Worm (Caenorhabditis elegans): ENCODE results near the gene pcrg-1.

Gene pcrg-1

ce11 chrII:7200051-7200599 is at the start of gene pcrg-1:
Gene pcrg-1 (plus strand): TSS chrII:7200549.
- no peak for TF ChIP-seq ztf-11 (tag; optimal IDR thresholded peaks at IDR 0.05)
- peak; percentile 91 for TF ChIP-seq tbx-8 (GFP tag; optimal IDR thresholded peaks at IDR 0.05)
- TF ChIP-seq pha-4 (tag; optimal IDR thresholded peaks at IDR 0.05): peak; percentile 59
- TF ChIP-seq unc-62 (GFP tag; optimal IDR thresholded peaks at IDR 0.05): peak; percentile 21
- TF ChIP-seq elt-3 (tag; optimal IDR thresholded peaks at IDR 0.05): peak; percentile 59
- TF ChIP-seq sptf-1 (tag; optimal IDR thresholded peaks at IDR 0.05): peak; percentile 96
- TF ChIP-seq ceh-43 (GFP tag; optimal IDR thresholded peaks at IDR 0.05): peak; percentile 84
- TF ChIP-seq drap-1 (GFP tag; optimal IDR thresholded peaks at IDR 0.05): peak; percentile 94
- peak; percentile 86 for TF ChIP-seq lin-32 (GFP tag; optimal IDR thresholded peaks at IDR 0.05)
- TF ChIP-seq nhr-28 (tag; optimal IDR thresholded peaks at IDR 0.05): no peak
- TF ChIP-seq nhr-12 (tag; optimal IDR thresholded peaks at IDR 0.05): no peak
- TF ChIP-seq unc-120 (tag; optimal IDR thresholded peaks at IDR 0.05; ENCODE audit: poor library complexity, severe bottlenecking): peak; percentile 79
- peak; percentile 97 for TF ChIP-seq mls-2 (tag; optimal IDR thresholded peaks at IDR 0.05)
- no peak for TF ChIP-seq snpc-4 (tag; optimal IDR thresholded peaks at IDR 0.05)
- TF ChIP-seq cnd-1 (tag; optimal IDR thresholded peaks at IDR 0.05): peak; percentile 95
- TF ChIP-seq elt-1 (tag; optimal IDR thresholded peaks at IDR 0.05; ENCODE audit: borderline replicate concordance, insufficient read depth): peak; percentile 1
- peak; percentile 93 for TF ChIP-seq ham-2 (GFP tag; optimal IDR thresholded peaks at IDR 0.05)
- TF ChIP-seq mep-1 (tag; optimal IDR thresholded peaks at IDR 0.05): peak; percentile 73
- TF ChIP-seq flh-1 (GFP tag; optimal IDR thresholded peaks at IDR 0.05): peak; percentile 82
- TF ChIP-seq M03D4.4 (tag; optimal IDR thresholded peaks at IDR 0.05): peak; percentile 92
- TF ChIP-seq nhr-237 (tag; optimal IDR thresholded peaks at IDR 0.05): no peak
- peak; percentile 77 for TF ChIP-seq lin-13 (tag; optimal IDR thresholded peaks at IDR 0.05)
- peak; percentile 27 for TF ChIP-seq lsy-2 (tag; optimal IDR thresholded peaks at IDR 0.05)
- peak; percentile 25 for TF ChIP-seq unc-39 (tag; optimal IDR thresholded peaks at IDR 0.05)
- TF ChIP-seq hlh-1 (tag; optimal IDR thresholded peaks at IDR 0.05): peak; percentile 63
- TF ChIP-seq sem-2 (GFP tag; optimal IDR thresholded peaks at IDR 0.05): peak; percentile 84
- TF ChIP-seq bed-3 (GFP tag; optimal IDR thresholded peaks at IDR 0.05): peak; percentile 83
- TF ChIP-seq ces-1 (GFP tag; optimal IDR thresholded peaks at IDR 0.05): no peak
- no peak for TF ChIP-seq nhr-76 (tag; optimal IDR thresholded peaks at IDR 0.05)
- TF ChIP-seq ceh-83 (GFP tag; optimal IDR thresholded peaks at IDR 0.05): peak; percentile 92
- no peak for TF ChIP-seq ceh-39 (tag; optimal IDR thresholded peaks at IDR 0.05)

- TF ChIP-seq ces-1 (GFP tag; optimal IDR thresholded peaks at IDR 0.05) (peak; percentile 74), sptf-1 (tag; optimal IDR thresholded peaks at IDR 0.05) (peak; percentile 87), mls-2 (tag; optimal IDR thresholded peaks at IDR 0.05) (peak; percentile 82), nhr-28 (tag; optimal IDR thresholded peaks at IDR 0.05) (no peak), snpc-4 (tag; optimal IDR thresholded peaks at IDR 0.05) (no peak), ham-2 (GFP tag; optimal IDR thresholded peaks at IDR 0.05) (no peak), elt-1 (tag; optimal IDR thresholded peaks at IDR 0.05; ENCODE audit: borderline replicate concordance, insufficient read depth) (no peak), unc-62 (GFP tag; optimal IDR thresholded peaks at IDR 0.05) (peak; percentile 14), elt-3 (tag; optimal IDR thresholded peaks at IDR 0.05) (peak; percentile 31), nhr-237 (tag; optimal IDR thresholded peaks at IDR 0.05) (peak; percentile 92), blmp-1 (tag; optimal IDR thresholded peaks at IDR 0.05) (peak; percentile 32), unc-120 (tag; optimal IDR thresholded peaks at IDR 0.05; ENCODE audit: poor library complexity, severe bottlenecking) (peak; percentile 37), lsy-2 (tag; optimal IDR thresholded peaks at IDR 0.05) (peak; percentile 93), tbx-8 (GFP tag; optimal IDR thresholded peaks at IDR 0.05) (peak; percentile 19), unc-39 (tag; optimal IDR thresholded peaks at IDR 0.05) (no peak), nhr-12 (tag; optimal IDR thresholded peaks at IDR 0.05) (peak; percentile 36), drap-1 (GFP tag; optimal IDR thresholded peaks at IDR 0.05) (peak; percentile 75), mep-1 (tag; optimal IDR thresholded peaks at IDR 0.05) (peak; percentile 98), lin-13 (tag; optimal IDR thresholded peaks at IDR 0.05) (peak; percentile 94), ceh-83 (GFP tag; optimal IDR thresholded peaks at IDR 0.05) (peak; percentile 42), ceh-43 (GFP tag; optimal IDR thresholded peaks at IDR 0.05) (peak; percentile 68), sem-2 (GFP tag; optimal IDR thresholded peaks at IDR 0.05) (peak; percentile 52), pha-4 (tag; optimal IDR thresholded peaks at IDR 0.05) (peak; percentile 97), flh-1 (GFP tag; optimal IDR thresholded peaks at IDR 0.05) (no peak), ztf-11 (tag; optimal IDR thresholded peaks at IDR 0.05) (peak; percentile 32), M03D4.4 (tag; optimal IDR thresholded peaks at IDR 0.05) (peak; percentile 74), zip-8 (tag; optimal IDR thresholded peaks at IDR 0.05) (no peak), nhr-76 (tag; optimal IDR thresholded peaks at IDR 0.05) (no peak), ceh-39 (tag; optimal IDR thresholded peaks at IDR 0.05) (peak; percentile 48), mab-5 (tag; optimal IDR thresholded peaks at IDR 0.05) (no peak), cnd-1 (tag; optimal IDR thresholded peaks at IDR 0.05) (peak; percentile 71), bed-3 (GFP tag; optimal IDR thresholded peaks at IDR 0.05) (peak; percentile 32), lin-32 (GFP tag; optimal IDR thresholded peaks at IDR 0.05) (peak; percentile 20), hlh-1 (tag; optimal IDR thresholded peaks at IDR 0.05) (peak; percentile 43), nhr-2 (tag; optimal IDR thresholded peaks at IDR 0.05) (peak; percentile 66)
These were observed 48.2 kb upstream of the pcrg-1 start, which contains the start of gene fust-1 for ce11 chrII:7151969-7152631. Gene fust-1 (plus strand): TSS chrII:7152581.

All from whole organism, mixed stage, embryonic.